Worm (Caenorhabditis elegans): ENCODE results near the gene sri-66.

DNA sequence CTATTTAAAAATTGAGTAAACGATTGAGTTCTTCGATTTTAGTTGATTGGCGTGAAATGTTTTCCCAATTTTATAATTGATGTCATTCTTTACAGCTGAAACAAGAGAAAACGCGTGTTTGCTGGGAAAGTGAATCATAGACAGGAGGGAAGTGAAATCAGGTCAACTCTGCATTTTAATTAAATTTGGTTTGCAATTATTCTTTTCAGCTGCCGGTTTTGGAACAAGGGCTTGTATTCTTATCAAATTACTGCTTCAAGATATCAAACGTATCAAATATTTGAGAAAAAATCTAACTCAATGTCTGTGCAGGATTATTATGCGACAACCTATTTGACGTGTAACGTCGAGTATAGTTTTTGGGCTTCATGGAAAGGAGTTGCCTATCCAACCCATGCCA lies 43.3 kb upstream of the sri-66 start, which contains the start of gene srh-97:
- TF ChIP-seq mes-4 (tag; optimal IDR thresholded peaks at IDR 0.05) (no peak), unc-130 (GFP tag; optimal IDR thresholded peaks at IDR 0.05) (no peak), ets-4 (GFP tag; optimal IDR thresholded peaks at IDR 0.05) (no peak)

Measured in whole organism, young adult.